Worm (Caenorhabditis elegans) whole organism, L4 larva: Measurements from ENCODE around the gene dsb-2.
A peak's percentile ranks its signal among the peaks of the same experiment; 100 is the strongest.

ENCODE experiments used
- D1046.2 ChIP-seq: fragments of 200-800 bp; sonication (Bioruptor generic); IDR thresholded peaks from 2 replicates; pipeline ENCODE4 v1.3.6; 2022; ENCODE audit warnings: missing genetic modification characterization, missing compliant biosample characterization
- F26F4.8 ChIP-seq: fragments of 200-800 bp; sonication (Bioruptor generic); conservative IDR thresholded peaks from 2 replicates; pipeline ENCODE4 v1.3.6; 2022; ENCODE audit warnings: missing genetic modification characterization, missing compliant biosample characterization
- F37D6.2 ChIP-seq: sonication (generic microtip); optimal IDR thresholded peaks from 2 replicates; lab custom pipeline; 2016; ENCODE audit warnings: mild to moderate bottlenecking, missing genetic modification characterization, missing compliant biosample characterization
- F49E8.2 ChIP-seq: sonication (generic microtip); optimal IDR thresholded peaks from 2 replicates; lab custom pipeline; 2016; ENCODE audit warnings: missing compliant biosample characterization, mild to moderate bottlenecking, missing genetic modification characterization, borderline replicate concordance
- R02D3.7 ChIP-seq: fragments of 150-350 bp; sonication (generic microtip); optimal IDR thresholded peaks from 3 replicates; lab custom pipeline; 2014; ENCODE audit warnings: missing biosample characterization, missing genetic modification characterization
- Y5F2A.4 ChIP-seq: fragments of 200-800 bp; sonication (Bioruptor generic); optimal IDR thresholded peaks from 2 replicates; lab custom pipeline; 2018; ENCODE audit warnings: mild to moderate bottlenecking, missing genetic modification characterization, missing compliant biosample characterization
- ama-1 ChIP-seq: fragments of 150-350 bp; optimal IDR thresholded peaks from 2 replicates; lab custom pipeline; 2014; ENCODE audit warnings: inconsistent platforms, mixed read lengths
- arid-1 ChIP-seq: fragments of 200-800 bp; sonication (Bioruptor generic); conservative IDR thresholded peaks from 2 replicates; pipeline ENCODE4 v1.3.6; 2022; ENCODE audit warnings: missing genetic modification reagents, missing genetic modification characterization, missing compliant biosample characterization
- attf-4 ChIP-seq: sonication (generic microtip); optimal IDR thresholded peaks from 3 replicates; lab custom pipeline; 2017; ENCODE audit warnings: missing biosample characterization, missing genetic modification characterization
- ceh-28 ChIP-seq: fragments of 150-350 bp; optimal IDR thresholded peaks from 2 replicates; lab custom pipeline; 2014; ENCODE audit warnings: missing biosample characterization, missing genetic modification reagents, missing genetic modification characterization
- ceh-44 ChIP-seq: fragments of 200-800 bp; sonication (Bioruptor generic); IDR thresholded peaks from 2 replicates; pipeline ENCODE4 v1.3.6; 2022; ENCODE audit warnings: missing genetic modification reagents, missing genetic modification characterization, missing compliant biosample characterization
- ceh-82 ChIP-seq: sonication (generic microtip); optimal IDR thresholded peaks from 2 replicates; lab custom pipeline; 2017; ENCODE audit warnings: missing biosample characterization, missing genetic modification characterization
- cey-2 ChIP-seq: sonication (generic microtip); optimal IDR thresholded peaks from 3 replicates; lab custom pipeline; 2017; ENCODE audit warnings: missing genetic modification characterization, mild to moderate bottlenecking, missing compliant biosample characterization, antibody characterized with exemption, borderline replicate concordance; ENCODE audit not compliant: insufficient read depth
- ctbp-1 ChIP-seq: fragments of 200-800 bp; sonication (Bioruptor generic); IDR thresholded peaks from 2 replicates; pipeline ENCODE4 v1.3.6; 2022; ENCODE audit warnings: missing genetic modification reagents, missing genetic modification characterization, missing compliant biosample characterization
- daf-16 ChIP-seq, 3 experiments: sonication (generic microtip); optimal IDR thresholded peaks; 2 replicates each; lab custom pipeline; 2016 to 2017; ENCODE audit warnings: missing genetic modification characterization in 3 of 3, missing genetic modification reagents in 3 of 3, mild to moderate bottlenecking in 2 of 3, missing compliant biosample characterization in 2 of 3, missing biosample characterization in 1 of 3, moderate library complexity in 1 of 3
- dmd-6 ChIP-seq: fragments of 200-800 bp; sonication (Bioruptor generic); IDR thresholded peaks from 2 replicates; pipeline ENCODE4 v1.3.6; 2022; ENCODE audit warnings: missing genetic modification reagents, missing genetic modification characterization, missing compliant biosample characterization
- dmd-9 ChIP-seq: fragments of 200-800 bp; sonication (Bioruptor generic); IDR thresholded peaks from 2 replicates; pipeline ENCODE4 v1.3.6; 2022; ENCODE audit warnings: missing genetic modification reagents, missing genetic modification characterization, missing compliant biosample characterization
- dve-1 ChIP-seq: sonication (generic microtip); optimal IDR thresholded peaks from 2 replicates; lab custom pipeline; 2017; ENCODE audit warnings: antibody characterized with exemption, mild to moderate bottlenecking, missing genetic modification characterization, missing compliant biosample characterization; ENCODE audit not compliant: insufficient read depth
- egl-27 ChIP-seq: sonication (generic microtip); optimal IDR thresholded peaks from 3 replicates; lab custom pipeline; 2017; ENCODE audit warnings: missing biosample characterization, missing genetic modification reagents, missing genetic modification characterization
- fkh-10 ChIP-seq: fragments of 150-350 bp; optimal IDR thresholded peaks from 2 replicates; lab custom pipeline; 2014; ENCODE audit warnings: missing biosample characterization, missing genetic modification reagents, missing genetic modification characterization
- hif-1 ChIP-seq, 2 experiments: sonication (generic microtip); optimal IDR thresholded peaks; 2 replicates each; lab custom pipeline; 2016 to 2017; ENCODE audit warnings: missing compliant biosample characterization in 2 of 2, missing genetic modification characterization in 2 of 2, missing genetic modification reagents in 2 of 2, missing genotype in 2 of 2, mild to moderate bottlenecking in 1 of 2
- jun-1 ChIP-seq: fragments of 150-350 bp; optimal IDR thresholded peaks from 2 replicates; lab custom pipeline; 2014; ENCODE audit warnings: missing biosample characterization, missing genetic modification reagents, missing genetic modification characterization
- lin-38 ChIP-seq: fragments of 200-800 bp; sonication (Bioruptor generic); IDR thresholded peaks from 2 replicates; pipeline ENCODE4 v1.3.6; 2022; ENCODE audit warnings: missing genetic modification reagents, missing genetic modification characterization, missing compliant biosample characterization
- lin-39 ChIP-seq: fragments of 150-350 bp; optimal IDR thresholded peaks from 2 replicates; lab custom pipeline; 2014; ENCODE audit warnings: missing biosample characterization, missing genetic modification reagents, missing genetic modification characterization
- lir-3 ChIP-seq: sonication (generic microtip); optimal IDR thresholded peaks from 2 replicates; lab custom pipeline; 2016; ENCODE audit warnings: mild to moderate bottlenecking, missing genetic modification characterization, missing compliant biosample characterization
- lsy-2 ChIP-seq, 2 experiments: fragments of 150-350 bp in 1 of 2; sonication (generic microtip) in 1 of 2; optimal IDR thresholded peaks; 2 replicates each; lab custom pipeline; 2014 to 2017; ENCODE audit warnings: missing biosample characterization in 2 of 2, missing genetic modification characterization in 2 of 2
- madf-5 ChIP-seq, 2 experiments: fragments of 200-800 bp; sonication (Bioruptor generic); IDR thresholded peaks; 2 replicates each; pipeline ENCODE4 v1.3.6; 2022; ENCODE audit warnings: missing compliant biosample characterization in 2 of 2, missing genetic modification characterization in 2 of 2
- mdl-1 ChIP-seq, 2 experiments: fragments of 150-350 bp in 1 of 2; sonication (generic microtip) in 1 of 2; optimal IDR thresholded peaks; 2 replicates each; lab custom pipeline; 2014 to 2017; ENCODE audit warnings: missing biosample characterization in 2 of 2, missing genetic modification characterization in 2 of 2
- mep-1 ChIP-seq: fragments of 150-350 bp; sonication (generic microtip); optimal IDR thresholded peaks from 3 replicates; lab custom pipeline; 2014; ENCODE audit warnings: missing biosample characterization, missing genetic modification characterization
- nhr-102 ChIP-seq: sonication (generic microtip); optimal IDR thresholded peaks from 2 replicates; lab custom pipeline; 2016; ENCODE audit warnings: mild to moderate bottlenecking, missing genetic modification characterization, moderate library complexity, missing compliant biosample characterization
- nhr-11 ChIP-seq: fragments of 150-350 bp; optimal IDR thresholded peaks from 2 replicates; lab custom pipeline; 2014; ENCODE audit warnings: missing biosample characterization, missing genetic modification characterization
- nhr-111 ChIP-seq: fragments of 200-800 bp; sonication (Bioruptor generic); optimal IDR thresholded peaks from 2 replicates; lab custom pipeline; 2018; ENCODE audit warnings: mild to moderate bottlenecking, missing genetic modification characterization, missing compliant biosample characterization
- nhr-237 ChIP-seq: sonication (generic microtip); optimal IDR thresholded peaks from 2 replicates; lab custom pipeline; 2017; ENCODE audit warnings: missing biosample characterization, missing genetic modification characterization
- nhr-41 ChIP-seq: fragments of 200-800 bp; sonication (Bioruptor generic); IDR thresholded peaks from 2 replicates; pipeline ENCODE4 v1.3.6; 2022; ENCODE audit warnings: missing genetic modification reagents, missing genetic modification characterization, missing compliant biosample characterization
- nhr-48 ChIP-seq: sonication (generic microtip); optimal IDR thresholded peaks from 2 replicates; lab custom pipeline; 2016; ENCODE audit warnings: mild to moderate bottlenecking, missing genetic modification characterization, missing compliant biosample characterization
- nhr-6 ChIP-seq: fragments of 150-350 bp; optimal IDR thresholded peaks from 2 replicates; lab custom pipeline; 2014; ENCODE audit warnings: missing biosample characterization, missing genetic modification characterization
- nhr-77 ChIP-seq: fragments of 150-350 bp; optimal IDR thresholded peaks from 2 replicates; lab custom pipeline; 2014; ENCODE audit warnings: missing biosample characterization, missing genetic modification characterization
- rbr-2 ChIP-seq: sonication (generic microtip); optimal IDR thresholded peaks from 2 replicates; lab custom pipeline; 2016; ENCODE audit warnings: missing genotype, missing genetic modification characterization, missing compliant biosample characterization
- saeg-2 ChIP-seq: fragments of 200-800 bp; sonication (Bioruptor generic); IDR thresholded peaks from 2 replicates; pipeline ENCODE4 v1.3.6; 2022; ENCODE audit warnings: missing genetic modification reagents, missing genetic modification characterization, missing compliant biosample characterization
- sdz-12 ChIP-seq: fragments of 200-800 bp; sonication (Bioruptor generic); optimal IDR thresholded peaks from 2 replicates; lab custom pipeline; 2018; ENCODE audit warnings: mild to moderate bottlenecking, missing genetic modification characterization, missing compliant biosample characterization
- snpc-4 ChIP-seq: fragments of 150-350 bp; optimal IDR thresholded peaks from 2 replicates; lab custom pipeline; 2014; ENCODE audit warnings: missing biosample characterization, missing genetic modification characterization
- spr-1 ChIP-seq: sonication (generic microtip); optimal IDR thresholded peaks from 2 replicates; lab custom pipeline; 2016; ENCODE audit warnings: mild to moderate bottlenecking, missing genetic modification characterization, missing compliant biosample characterization
- spr-3 ChIP-seq: fragments of 200-800 bp; sonication (Bioruptor generic); optimal IDR thresholded peaks from 2 replicates; lab custom pipeline; 2018; ENCODE audit warnings: mild to moderate bottlenecking, missing genetic modification characterization, missing compliant biosample characterization
- unc-130 ChIP-seq: sonication (generic microtip); optimal IDR thresholded peaks from 2 replicates; lab custom pipeline; 2016; ENCODE audit warnings: missing genetic modification reagents, missing genetic modification characterization, missing compliant biosample characterization
- unc-39 ChIP-seq: sonication (generic microtip); optimal IDR thresholded peaks from 2 replicates; lab custom pipeline; 2017; ENCODE audit warnings: missing biosample characterization, missing genetic modification characterization
- zag-1 ChIP-seq: fragments of 150-350 bp; optimal IDR thresholded peaks from 2 replicates; lab custom pipeline; 2014; ENCODE audit warnings: missing biosample characterization, missing genetic modification characterization
- ztf-7 ChIP-seq: fragments of 150-350 bp; optimal IDR thresholded peaks from 2 replicates; lab custom pipeline; 2014; ENCODE audit warnings: missing biosample characterization, missing genetic modification characterization

The dsb-2 gene

DNA sequence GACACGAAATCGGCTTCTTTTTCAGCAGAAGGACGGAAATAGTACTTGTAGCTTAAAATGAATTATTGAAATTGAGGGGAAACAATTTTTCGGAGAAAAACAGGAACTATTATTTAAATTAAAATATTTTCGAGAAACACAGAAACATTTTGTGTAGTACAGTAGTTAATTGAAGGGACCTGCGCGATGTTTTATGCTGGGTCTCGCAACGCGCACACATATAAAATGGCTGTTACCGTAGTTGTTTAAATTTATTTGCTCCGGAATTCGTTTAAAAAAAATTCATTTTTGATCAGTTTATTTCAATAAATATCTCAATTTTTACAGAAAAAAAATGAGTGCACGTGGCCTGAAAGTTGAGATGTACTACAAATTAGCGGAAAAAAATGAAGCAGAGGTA lies at the start of gene dsb-2:
TSS of gene dsb-2 (plus strand) at position 328 of the 400 bp plus-strand sequence.
- TF ChIP-seq unc-130 (peak; percentile 73), D1046.2 (GFP tag; lab: Robert Waterston, UW) (no peak), hif-1 (tag; optimal IDR thresholded peaks at IDR 0.05; lab: Kevin White, UChicago) (no peak), F49E8.2 (tag; lab: Kevin White, UChicago) (peak; percentile 66), lin-38 (GFP tag; lab: Robert Waterston, UW) (peak; percentile 54), lsy-2 (tag; optimal IDR thresholded peaks at IDR 0.05; lab: Kevin White, UChicago) (peak in 1 of 2 experiments; percentile 70)
- TF ChIP-seq, all 104 proteins: peak for 4

DNA sequence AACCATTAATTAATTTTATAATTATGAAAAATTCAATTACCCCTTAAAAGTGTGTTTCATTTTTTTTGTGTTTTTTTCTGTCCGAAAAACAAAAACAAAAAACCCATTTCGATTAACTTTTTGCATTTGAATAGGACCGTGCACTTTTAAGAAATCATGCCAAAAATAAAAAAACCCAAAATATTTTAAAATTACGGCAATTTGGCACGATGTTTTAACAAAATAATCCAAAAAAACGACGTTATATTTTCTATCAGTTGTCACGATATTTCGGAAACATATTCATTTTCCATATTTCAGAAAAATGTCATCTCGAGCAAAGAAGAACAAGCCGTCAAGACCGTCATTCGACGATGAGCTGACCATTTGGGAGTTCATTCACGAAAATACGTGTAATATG lies 49.2 kb upstream of the dsb-2 start, which contains the start of gene tebp-1:
TSS of gene tebp-1 (plus strand) at position 301 of the 400 bp plus-strand sequence.
- TF ChIP-seq ctbp-1 (GFP tag; lab: Robert Waterston, UW) (no peak), nhr-11 (no peak), arid-1 (GFP tag; lab: Robert Waterston, UW) (no peak), F26F4.8 (no peak), egl-27 (tag; lab: Kevin White, UChicago) (no peak), sdz-12 (no peak), ceh-28 (tag; lab: Kevin White, UChicago) (no peak)

DNA sequence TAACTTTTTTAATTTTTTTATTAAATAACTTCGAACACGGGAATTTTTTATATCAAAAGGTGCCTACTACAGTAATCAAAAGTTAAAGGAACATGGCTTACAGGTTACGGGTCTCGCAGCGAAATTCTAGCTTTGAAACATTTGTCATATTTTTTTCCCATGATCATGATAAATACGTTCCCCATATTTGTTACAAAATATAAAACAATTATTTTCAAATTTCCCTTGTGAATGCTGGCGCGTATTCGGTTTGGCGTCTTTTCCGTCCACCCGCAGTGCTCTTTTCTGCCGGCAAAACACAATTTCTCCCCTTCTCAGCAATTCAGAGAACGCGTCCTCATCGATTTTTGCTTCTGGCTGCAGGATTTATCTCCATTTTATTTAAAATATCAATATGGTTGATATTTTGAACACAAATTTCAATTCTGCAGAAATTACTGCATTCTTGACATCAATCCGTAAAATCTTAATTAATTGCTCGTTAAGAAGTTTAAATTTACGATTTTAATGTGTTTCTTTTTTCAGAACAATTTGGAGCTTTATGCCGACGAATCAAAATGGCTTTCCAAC lies 45.6 kb upstream of the dsb-2 start, which contains the start of gene imb-2:
TSS of gene imb-2 (plus strand) at position 520 of the 570 bp plus-strand sequence.
- TF ChIP-seq mdl-1 (tag; optimal IDR thresholded peaks at IDR 0.05; lab: Kevin White, UChicago), result peak in 1 of 2 experiments; percentile 16
- 0 out of 2 replicates have a peak, but pooled peaks have one; percentile 16 for TF ChIP-seq dmd-6
- no peak for TF ChIP-seq spr-3 (GFP tag; lab: Kevin White, UChicago)
- TF ChIP-seq nhr-41, result no peak
- peak; percentile 50 for TF ChIP-seq nhr-6 (tag; lab: Kevin White, UChicago)
- TF ChIP-seq lir-3 (tag; lab: Kevin White, UChicago), result no peak
- TF ChIP-seq rbr-2 (tag; lab: Kevin White, UChicago), result peak; percentile 57
- no peak for TF ChIP-seq ama-1
- TF ChIP-seq spr-1 (tag; lab: Kevin White, UChicago), result no peak
- no peak for TF ChIP-seq saeg-2 (GFP tag; lab: Robert Waterston, UW)
- no peak for TF ChIP-seq cey-2
- no peak for TF ChIP-seq unc-39 (tag; lab: Kevin White, UChicago)
- TF ChIP-seq ceh-82 (tag; lab: Kevin White, UChicago), result no peak
- TF ChIP-seq Y5F2A.4, result no peak
- peak; percentile 45 for TF ChIP-seq dve-1 (tag; lab: Kevin White, UChicago)
- no peak for TF ChIP-seq jun-1 (tag; lab: Kevin White, UChicago)
- peak; percentile 25 for TF ChIP-seq F37D6.2 (tag; lab: Kevin White, UChicago)
- TF ChIP-seq ztf-7 (tag; lab: Kevin White, UChicago), result no peak
- TF ChIP-seq attf-4 (tag; lab: Kevin White, UChicago), result no peak
- no peak for TF ChIP-seq zag-1
- TF ChIP-seq nhr-102 (tag; lab: Kevin White, UChicago), result no peak
- no peak for TF ChIP-seq dmd-9 (GFP tag; lab: Robert Waterston, UW)
- TF ChIP-seq lin-38 (GFP tag; lab: Robert Waterston, UW), result peak; percentile 61
- TF ChIP-seq daf-16 (GFP tag; optimal IDR thresholded peaks at IDR 0.05; lab: Kevin White, UChicago), result no peak
- peak; percentile 48 for TF ChIP-seq daf-16 (tag; optimal IDR thresholded peaks at IDR 0.05; lab: Kevin White, UChicago)
- TF ChIP-seq nhr-237 (tag; lab: Kevin White, UChicago), result no peak
- no peak for TF ChIP-seq snpc-4 (tag; lab: Kevin White, UChicago)
- peak; percentile 85 for TF ChIP-seq nhr-77
- TF ChIP-seq R02D3.7 (tag; lab: Kevin White, UChicago), result no peak
- TF ChIP-seq mep-1 (tag; lab: Kevin White, UChicago), result peak; percentile 76
- no peak for TF ChIP-seq ceh-44
- peak in 1 of 2 experiments; percentile 64 for TF ChIP-seq hif-1 (tag; optimal IDR thresholded peaks at IDR 0.05; lab: Kevin White, UChicago)
- TF ChIP-seq madf-5 (GFP tag; IDR thresholded peaks at IDR 0.05; lab: Robert Waterston, UW), result no peak
- TF ChIP-seq fkh-10, result peak; percentile 67
- no peak for TF ChIP-seq lin-39 (tag; lab: Kevin White, UChicago)
- no peak for TF ChIP-seq nhr-48 (tag; lab: Kevin White, UChicago)
- TF ChIP-seq nhr-111 (GFP tag; lab: Kevin White, UChicago), result no peak
